Worm (Caenorhabditis elegans) whole organism, L4/young adult: ENCODE results near the gene txt-9.

Experiments
- W03F9.2 ChIP-seq: fragments of 150-350 bp; optimal IDR thresholded peaks from 2 replicates; lab custom pipeline; 2014; ENCODE audit warnings: missing biosample characterization, missing genetic modification characterization
- dao-5 ChIP-seq: sonication (generic microtip); optimal IDR thresholded peaks from 2 replicates; lab custom pipeline; 2016; ENCODE audit warnings: missing genotype, missing genetic modification characterization, moderate library complexity, missing compliant biosample characterization
- him-1 ChIP-seq: sonication (generic microtip); optimal IDR thresholded peaks from 2 replicates; lab custom pipeline; 2016; ENCODE audit warnings: missing genotype, missing genetic modification reagents, missing genetic modification characterization, missing compliant biosample characterization

DNA sequence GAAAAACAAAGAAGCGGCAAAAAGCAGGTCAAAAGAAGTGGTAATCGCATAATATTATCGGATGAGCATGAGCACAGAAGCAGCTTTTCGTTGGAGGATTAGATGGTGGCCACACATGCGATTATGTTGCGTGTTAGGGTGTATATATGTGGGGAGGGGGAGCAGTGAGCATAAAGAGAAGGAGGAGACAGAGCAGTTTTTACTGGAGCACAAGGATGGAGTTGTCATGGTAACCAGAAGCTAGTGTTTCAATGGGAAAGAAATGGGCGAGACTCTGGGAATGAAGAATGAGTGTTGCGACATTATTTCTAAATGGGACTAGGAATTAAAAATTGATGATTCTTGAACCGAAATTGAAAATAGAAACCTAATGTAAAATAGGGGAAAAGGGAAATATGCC, 17.7 kb upstream of the txt-9 start, which contains the start of gene C27A2.8:
- TF ChIP-seq W03F9.2 = no peak
- no peak for TF ChIP-seq dao-5 (tag; lab: Kevin White, UChicago)
- TF ChIP-seq him-1 (tag; lab: Kevin White, UChicago) = no peak
